Worm (Caenorhabditis elegans) whole organism, L4 larva: Measurements from ENCODE around the gene C16C8.16.
"Not testable (repeated sequence)": the region's sequence is repeated elsewhere in the genome, so short reads cannot be mapped to it uniquely, and the experiment has no call there.

Experiments
- D1046.2 ChIP-seq: fragments of 200-800 bp; sonication (Bioruptor generic); IDR thresholded peaks from 2 replicates; pipeline ENCODE4 v1.3.6; 2022; ENCODE audit warnings: missing genetic modification characterization, missing compliant biosample characterization
- F37D6.2 ChIP-seq: sonication (generic microtip); optimal IDR thresholded peaks from 2 replicates; lab custom pipeline; 2016; ENCODE audit warnings: mild to moderate bottlenecking, missing genetic modification characterization, missing compliant biosample characterization
- R02D3.7 ChIP-seq: fragments of 150-350 bp; sonication (generic microtip); optimal IDR thresholded peaks from 3 replicates; lab custom pipeline; 2014; ENCODE audit warnings: missing biosample characterization, missing genetic modification characterization
- T20F7.1 ChIP-seq: fragments of 200-800 bp; sonication (Bioruptor generic); optimal IDR thresholded peaks from 2 replicates; lab custom pipeline; 2018; ENCODE audit warnings: mild to moderate bottlenecking, missing genetic modification characterization, missing compliant biosample characterization
- Y5F2A.4 ChIP-seq: fragments of 200-800 bp; sonication (Bioruptor generic); optimal IDR thresholded peaks from 2 replicates; lab custom pipeline; 2018; ENCODE audit warnings: mild to moderate bottlenecking, missing genetic modification characterization, missing compliant biosample characterization
- ZK546.5 ChIP-seq, 2 experiments: sonication (generic microtip); optimal IDR thresholded peaks; 2 replicates each; lab custom pipeline; 2017; ENCODE audit warnings: missing biosample characterization in 2 of 2, missing genetic modification characterization in 2 of 2
- aha-1 ChIP-seq: fragments of 150-350 bp; peaks from one replicate; lab custom pipeline; 2014; ENCODE audit warnings: missing biosample characterization, missing genetic modification characterization
- aly-2 ChIP-seq: sonication (generic microtip); optimal IDR thresholded peaks from 2 replicates; lab custom pipeline; 2018; ENCODE audit warnings: missing biosample characterization, missing genetic modification characterization
- ama-1 ChIP-seq: fragments of 150-350 bp; optimal IDR thresholded peaks from 2 replicates; lab custom pipeline; 2014; ENCODE audit warnings: inconsistent platforms, mixed read lengths
- arid-1 ChIP-seq: fragments of 200-800 bp; sonication (Bioruptor generic); conservative IDR thresholded peaks from 2 replicates; pipeline ENCODE4 v1.3.6; 2022; ENCODE audit warnings: missing genetic modification reagents, missing genetic modification characterization, missing compliant biosample characterization
- ceh-20 ChIP-seq: fragments of 200-800 bp; sonication (Bioruptor generic); IDR thresholded peaks from 2 replicates; pipeline ENCODE4 v1.3.6; 2022; ENCODE audit warnings: missing genetic modification reagents, missing genetic modification characterization, missing compliant biosample characterization
- ceh-44 ChIP-seq: fragments of 200-800 bp; sonication (Bioruptor generic); IDR thresholded peaks from 2 replicates; pipeline ENCODE4 v1.3.6; 2022; ENCODE audit warnings: missing genetic modification reagents, missing genetic modification characterization, missing compliant biosample characterization
- ceh-62 ChIP-seq: sonication (generic microtip); optimal IDR thresholded peaks from 2 replicates; lab custom pipeline; 2017; ENCODE audit warnings: missing biosample characterization, missing genetic modification characterization
- ctbp-1 ChIP-seq: fragments of 200-800 bp; sonication (Bioruptor generic); IDR thresholded peaks from 2 replicates; pipeline ENCODE4 v1.3.6; 2022; ENCODE audit warnings: missing genetic modification reagents, missing genetic modification characterization, missing compliant biosample characterization
- daf-16 ChIP-seq, 3 experiments: sonication (generic microtip); optimal IDR thresholded peaks; 2 replicates each; lab custom pipeline; 2016 to 2017; ENCODE audit warnings: missing genetic modification characterization in 3 of 3, missing genetic modification reagents in 3 of 3, mild to moderate bottlenecking in 2 of 3, missing compliant biosample characterization in 2 of 3, missing biosample characterization in 1 of 3, moderate library complexity in 1 of 3
- dmd-6 ChIP-seq: fragments of 200-800 bp; sonication (Bioruptor generic); IDR thresholded peaks from 2 replicates; pipeline ENCODE4 v1.3.6; 2022; ENCODE audit warnings: missing genetic modification reagents, missing genetic modification characterization, missing compliant biosample characterization
- dpl-1 ChIP-seq: fragments of 150-350 bp; optimal IDR thresholded peaks from 2 replicates; lab custom pipeline; 2014; ENCODE audit warnings: missing biosample characterization, missing genetic modification reagents, missing genetic modification characterization
- dve-1 ChIP-seq: sonication (generic microtip); optimal IDR thresholded peaks from 2 replicates; lab custom pipeline; 2017; ENCODE audit warnings: antibody characterized with exemption, mild to moderate bottlenecking, missing genetic modification characterization, missing compliant biosample characterization; ENCODE audit not compliant: insufficient read depth
- egl-27 ChIP-seq: sonication (generic microtip); optimal IDR thresholded peaks from 3 replicates; lab custom pipeline; 2017; ENCODE audit warnings: missing biosample characterization, missing genetic modification reagents, missing genetic modification characterization
- egl-43 ChIP-seq: fragments of 200-800 bp; sonication (Bioruptor generic); IDR thresholded peaks from 2 replicates; pipeline ENCODE4 v1.3.6; 2022; ENCODE audit warnings: missing genetic modification reagents, missing genetic modification characterization, missing compliant biosample characterization
- fkh-10 ChIP-seq: fragments of 150-350 bp; optimal IDR thresholded peaks from 2 replicates; lab custom pipeline; 2014; ENCODE audit warnings: missing biosample characterization, missing genetic modification reagents, missing genetic modification characterization
- hmg-1.1 ChIP-seq: fragments of 200-800 bp; sonication (Bioruptor generic); IDR thresholded peaks from 2 replicates; pipeline ENCODE4 v1.3.6; 2022; ENCODE audit warnings: missing genetic modification reagents, missing genetic modification characterization, missing compliant biosample characterization
- lin-38 ChIP-seq: fragments of 200-800 bp; sonication (Bioruptor generic); IDR thresholded peaks from 2 replicates; pipeline ENCODE4 v1.3.6; 2022; ENCODE audit warnings: missing genetic modification reagents, missing genetic modification characterization, missing compliant biosample characterization
- lir-3 ChIP-seq: sonication (generic microtip); optimal IDR thresholded peaks from 2 replicates; lab custom pipeline; 2016; ENCODE audit warnings: mild to moderate bottlenecking, missing genetic modification characterization, missing compliant biosample characterization
- mdt-29 ChIP-seq: fragments of 200-800 bp; sonication (Bioruptor generic); IDR thresholded peaks from 2 replicates; pipeline ENCODE4 v1.3.6; 2022; ENCODE audit warnings: missing genetic modification reagents, missing genetic modification characterization, missing compliant biosample characterization
- nhr-10 ChIP-seq: fragments of 150-350 bp; optimal IDR thresholded peaks from 2 replicates; lab custom pipeline; 2014; ENCODE audit warnings: missing biosample characterization, missing genetic modification characterization
- nhr-102 ChIP-seq: sonication (generic microtip); optimal IDR thresholded peaks from 2 replicates; lab custom pipeline; 2016; ENCODE audit warnings: mild to moderate bottlenecking, missing genetic modification characterization, moderate library complexity, missing compliant biosample characterization
- nhr-25 ChIP-seq: sonication (generic microtip); optimal IDR thresholded peaks from 2 replicates; lab custom pipeline; 2017; ENCODE audit warnings: missing genetic modification characterization, mild to moderate bottlenecking, missing compliant biosample characterization, antibody characterized with exemption, moderate library complexity, borderline replicate concordance; ENCODE audit not compliant: insufficient read depth
- nhr-6 ChIP-seq: fragments of 150-350 bp; optimal IDR thresholded peaks from 2 replicates; lab custom pipeline; 2014; ENCODE audit warnings: missing biosample characterization, missing genetic modification characterization
- nhr-77 ChIP-seq: fragments of 150-350 bp; optimal IDR thresholded peaks from 2 replicates; lab custom pipeline; 2014; ENCODE audit warnings: missing biosample characterization, missing genetic modification characterization
- rbr-2 ChIP-seq: sonication (generic microtip); optimal IDR thresholded peaks from 2 replicates; lab custom pipeline; 2016; ENCODE audit warnings: missing genotype, missing genetic modification characterization, missing compliant biosample characterization
- saeg-2 ChIP-seq: fragments of 200-800 bp; sonication (Bioruptor generic); IDR thresholded peaks from 2 replicates; pipeline ENCODE4 v1.3.6; 2022; ENCODE audit warnings: missing genetic modification reagents, missing genetic modification characterization, missing compliant biosample characterization
- snpc-1.2 ChIP-seq: fragments of 200-800 bp; sonication (Bioruptor generic); IDR thresholded peaks from 2 replicates; pipeline ENCODE4 v1.3.6; 2022; ENCODE audit warnings: missing genetic modification reagents, missing genetic modification characterization, missing compliant biosample characterization
- spr-1 ChIP-seq: sonication (generic microtip); optimal IDR thresholded peaks from 2 replicates; lab custom pipeline; 2016; ENCODE audit warnings: mild to moderate bottlenecking, missing genetic modification characterization, missing compliant biosample characterization
- unc-62 ChIP-seq, 3 experiments: fragments of 150-350 bp in 1 of 3; sonication (generic microtip); optimal IDR thresholded peaks in 2 of 3; peaks in 1 of 3; 1 replicate in 1 of 3; 2 replicates in 2 of 3; lab custom pipeline; 2014 to 2017; ENCODE audit warnings: missing biosample characterization in 3 of 3, missing genetic modification characterization in 3 of 3, missing genetic modification reagents in 3 of 3, missing genotype in 1 of 3
- zag-1 ChIP-seq: fragments of 150-350 bp; optimal IDR thresholded peaks from 2 replicates; lab custom pipeline; 2014; ENCODE audit warnings: missing biosample characterization, missing genetic modification characterization
- zfp-2 ChIP-seq: sonication (generic microtip); optimal IDR thresholded peaks from 2 replicates; lab custom pipeline; 2016; ENCODE audit warnings: mild to moderate bottlenecking, missing genetic modification characterization, missing compliant biosample characterization
- zfp-3 ChIP-seq: fragments of 200-800 bp; sonication (Bioruptor generic); conservative IDR thresholded peaks from 2 replicates; pipeline ENCODE4 v1.3.6; 2022; ENCODE audit warnings: missing genetic modification reagents, missing genetic modification characterization, missing compliant biosample characterization
- zip-2 ChIP-seq: fragments of 150-350 bp; optimal IDR thresholded peaks from 2 replicates; lab custom pipeline; 2014; ENCODE audit warnings: missing biosample characterization, missing genetic modification characterization
- ztf-7 ChIP-seq: fragments of 150-350 bp; optimal IDR thresholded peaks from 2 replicates; lab custom pipeline; 2014; ENCODE audit warnings: missing biosample characterization, missing genetic modification characterization

C16C8.16 gene

ce11 chrII:3464580-3464979 lies 19.0 kb downstream of the C16C8.16 start, which contains the start of gene C16C8.10:
Gene C16C8.10, minus strand, starts transcription at chrII:3464680.
- peak in 1 of 2 experiments; percentile 23 for TF ChIP-seq unc-62 (GFP tag; optimal IDR thresholded peaks at IDR 0.05 in 1 of 2; lab: Kevin White, UChicago)
- not testable (repeated sequence) for TF ChIP-seq unc-62 (tag; optimal IDR thresholded peaks at IDR 0.05; lab: Kevin White, UChicago)
- TF ChIP-seq, all 104 proteins: peak for 1; not testable (repeated sequence) for 103

- TF ChIP-seq dve-1 (tag; lab: Kevin White, UChicago) (no peak), snpc-1.2 (no peak), daf-16 (GFP tag; optimal IDR thresholded peaks at IDR 0.05; lab: Kevin White, UChicago) (no peak), daf-16 (tag; optimal IDR thresholded peaks at IDR 0.05; lab: Kevin White, UChicago) (no peak)
These were observed 25.0 kb downstream of the C16C8.16 start, which contains the start of gene Y49F6B.20 for ce11 chrII:3470549-3470948. Gene Y49F6B.20, minus strand, starts transcription at chrII:3470649.

ce11 chrII:3471603-3472002 lies 26.0 kb downstream of the C16C8.16 start, which contains the start of gene Y49F6B.13:
Gene Y49F6B.13, minus strand, starts transcription at chrII:3471703.
- no peak for TF ChIP-seq hmg-1.1 (GFP tag; lab: Robert Waterston, UW)
- TF ChIP-seq aha-1 (tag; lab: Kevin White, UChicago), result peak; percentile 17

- TF ChIP-seq D1046.2 (GFP tag; lab: Robert Waterston, UW) (no peak), aha-1 (tag; lab: Kevin White, UChicago) (peak; percentile 45), nhr-10 (tag; lab: Kevin White, UChicago) (no peak), spr-1 (tag; lab: Kevin White, UChicago) (no peak)
These were observed 26.8 kb downstream of the C16C8.16 start, which contains the start of gene Y49F6B.12 for ce11 chrII:3472316-3472715. Gene Y49F6B.12, minus strand, starts transcription at chrII:3472416.

- TF ChIP-seq F37D6.2 (tag; lab: Kevin White, UChicago), result no peak
- TF ChIP-seq saeg-2 (GFP tag; lab: Robert Waterston, UW), result no peak
- no peak for TF ChIP-seq ceh-62 (tag; lab: Kevin White, UChicago)
- TF ChIP-seq nhr-102 (tag; lab: Kevin White, UChicago), result no peak
- no peak for TF ChIP-seq dmd-6 (GFP tag; lab: Robert Waterston, UW)
- TF ChIP-seq zag-1, result no peak
- no peak for TF ChIP-seq nhr-77
- TF ChIP-seq dpl-1, result no peak
- TF ChIP-seq egl-27 (tag; lab: Kevin White, UChicago), result no peak
- TF ChIP-seq aha-1 (tag; lab: Kevin White, UChicago), result no peak
- TF ChIP-seq ZK546.5 (tag; optimal IDR thresholded peaks at IDR 0.05; lab: Kevin White, UChicago), result no peak
- TF ChIP-seq nhr-6 (tag; lab: Kevin White, UChicago), result no peak
- no peak for TF ChIP-seq zfp-3 (GFP tag; lab: Robert Waterston, UW)
- no peak for TF ChIP-seq zfp-2 (tag; lab: Kevin White, UChicago)
- no peak for TF ChIP-seq mdt-29
- TF ChIP-seq lir-3 (tag; lab: Kevin White, UChicago), result no peak
- TF ChIP-seq R02D3.7, result no peak
- TF ChIP-seq zip-2, result no peak
- no peak for TF ChIP-seq ceh-20 (GFP tag; lab: Robert Waterston, UW)
These were observed 27.3 kb downstream of the C16C8.16 start, which contains the start of gene Y49F6B.6 for ce11 chrII:3472817-3473216. Gene Y49F6B.6, plus strand, starts transcription at chrII:3473117.

- TF ChIP-seq rbr-2 (tag; lab: Kevin White, UChicago) (no peak), hmg-1.1 (GFP tag; lab: Robert Waterston, UW) (no peak)
- TF ChIP-seq, all 104 proteins: peak for 0
These were observed 28.2 kb downstream of the C16C8.16 start, which contains the start of gene sdz-32 for ce11 chrII:3473744-3474143. Gene sdz-32, plus strand, starts transcription at chrII:3474044.

- TF ChIP-seq fkh-10 (GFP tag; lab: Kevin White, UChicago) (no peak), egl-43 (no peak), ama-1 (no peak), ztf-7 (tag; lab: Kevin White, UChicago) (no peak), lin-38 (GFP tag; lab: Robert Waterston, UW) (no peak), ceh-44 (GFP tag; lab: Robert Waterston, UW) (no peak), arid-1 (no peak), nhr-6 (tag; lab: Kevin White, UChicago) (no peak), F37D6.2 (tag; lab: Kevin White, UChicago) (no peak), Y5F2A.4 (GFP tag; lab: Kevin White, UChicago) (no peak), T20F7.1 (no peak), ctbp-1 (GFP tag; lab: Robert Waterston, UW) (no peak), aly-2 (no peak), nhr-25 (no peak), spr-1 (tag; lab: Kevin White, UChicago) (no peak)
These were observed 31.0 kb downstream of the C16C8.16 start for ce11 chrII:3476536-3476935.
